Worm (Caenorhabditis elegans) whole organism, young adult: ENCODE results near the gene C27B7.9.

Source experiments
- B0035.1 ChIP-seq: sonication (generic microtip); optimal IDR thresholded peaks from 2 replicates; lab custom pipeline; 2016; ENCODE audit warnings: missing genetic modification characterization, mild to moderate bottlenecking, missing compliant biosample characterization, missing genotype, missing genetic modification reagents
- B0336.3 ChIP-seq: fragments of 200-800 bp; sonication (Bioruptor generic); IDR thresholded peaks from 2 replicates; pipeline ENCODE4 v1.3.6; 2022; ENCODE audit warnings: missing genetic modification characterization, missing compliant biosample characterization
- C06A6.2 ChIP-seq: fragments of 200-800 bp; sonication (Bioruptor generic); conservative IDR thresholded peaks from 2 replicates; pipeline ENCODE4 v1.3.6; 2022; ENCODE audit warnings: missing genetic modification characterization, missing compliant biosample characterization
- C17E4.6 ChIP-seq: fragments of 200-800 bp; sonication (Bioruptor generic); IDR thresholded peaks from 2 replicates; pipeline ENCODE4 v1.3.6; 2022; ENCODE audit warnings: missing genetic modification reagents, missing genetic modification characterization, missing compliant biosample characterization
- D2030.7 ChIP-seq: fragments of 200-800 bp; sonication (Bioruptor generic); IDR thresholded peaks from 2 replicates; pipeline ENCODE4 v1.3.6; 2022; ENCODE audit warnings: missing genetic modification reagents, missing genetic modification characterization, missing compliant biosample characterization
- F22D6.2 ChIP-seq: sonication (generic microtip); optimal IDR thresholded peaks from 2 replicates; lab custom pipeline; 2016; ENCODE audit warnings: mild to moderate bottlenecking, missing genetic modification characterization, missing compliant biosample characterization
- F33H1.4 ChIP-seq: fragments of 200-800 bp; sonication (Bioruptor generic); IDR thresholded peaks from 2 replicates; pipeline ENCODE4 v1.3.6; 2022; ENCODE audit warnings: missing genetic modification reagents, missing genetic modification characterization, missing compliant biosample characterization
- F49E8.2 ChIP-seq: sonication (generic microtip); optimal IDR thresholded peaks from 3 replicates; lab custom pipeline; 2017; ENCODE audit warnings: missing genetic modification characterization, mild to moderate bottlenecking, missing compliant biosample characterization, antibody characterized with exemption, moderate library complexity; ENCODE audit not compliant: insufficient read depth
- K12H6.12 ChIP-seq: fragments of 200-800 bp; sonication (Bioruptor generic); optimal IDR thresholded peaks from 2 replicates; lab custom pipeline; 2018; ENCODE audit warnings: mild to moderate bottlenecking, missing genetic modification characterization, missing compliant biosample characterization
- Y95B8A.8 ChIP-seq: fragments of 200-800 bp; sonication (Bioruptor generic); IDR thresholded peaks from 2 replicates; pipeline ENCODE4 v1.3.6; 2022; ENCODE audit warnings: missing genetic modification reagents, missing genetic modification characterization, missing compliant biosample characterization
- ama-1 ChIP-seq, 3 experiments: fragments of 150-350 bp in 1 of 3; sonication (generic microtip) in 2 of 3; optimal IDR thresholded peaks; 2 replicates each; lab custom pipeline; 2014 to 2018; ENCODE audit warnings: missing biosample characterization in 2 of 3, missing genetic modification characterization in 2 of 3, missing genetic modification reagents in 2 of 3
- aptf-3 ChIP-seq: fragments of 200-800 bp; sonication (Bioruptor generic); IDR thresholded peaks from 2 replicates; pipeline ENCODE4 v1.3.6; 2022; ENCODE audit warnings: missing genetic modification characterization, missing compliant biosample characterization
- attf-5 ChIP-seq: fragments of 200-800 bp; sonication (Bioruptor generic); optimal IDR thresholded peaks from 2 replicates; lab custom pipeline; 2018; ENCODE audit warnings: mild to moderate bottlenecking, missing genetic modification characterization, missing compliant biosample characterization
- bed-1 ChIP-seq: fragments of 200-800 bp; sonication (Bioruptor generic); IDR thresholded peaks from 2 replicates; pipeline ENCODE4 v1.3.6; 2022; ENCODE audit warnings: missing genetic modification reagents, missing genetic modification characterization, missing compliant biosample characterization
- cebp-1 ChIP-seq, 2 experiments: fragments of 200-800 bp in 1 of 2; sonication (Bioruptor generic) in 1 of 2; sonication (generic microtip) in 1 of 2; IDR thresholded peaks in 1 of 2; optimal IDR thresholded peaks in 1 of 2; 2 replicates each; pipeline versions ENCODE4 v1.3.6 to Lab custom; 2017 to 2022; ENCODE audit warnings: missing compliant biosample characterization in 2 of 2, missing genetic modification characterization in 2 of 2, mild to moderate bottlenecking in 1 of 2, missing genetic modification reagents in 1 of 2, moderate library complexity in 1 of 2
- cebp-2 ChIP-seq: fragments of 200-800 bp; sonication (Bioruptor generic); IDR thresholded peaks from 2 replicates; pipeline ENCODE4 v1.3.6; 2022; ENCODE audit warnings: missing genetic modification characterization, missing compliant biosample characterization
- ceh-79 ChIP-seq: sonication (generic microtip); optimal IDR thresholded peaks from 2 replicates; lab custom pipeline; 2017; ENCODE audit warnings: mild to moderate bottlenecking, missing genetic modification characterization, missing compliant biosample characterization
- dox-1 ChIP-seq: fragments of 200-800 bp; sonication (Bioruptor generic); IDR thresholded peaks from 2 replicates; pipeline ENCODE4 v1.3.6; 2022; ENCODE audit warnings: missing genetic modification reagents, missing genetic modification characterization, missing compliant biosample characterization
- dpl-1 ChIP-seq: fragments of 150-350 bp; optimal IDR thresholded peaks from 2 replicates; lab custom pipeline; 2014; ENCODE audit warnings: missing biosample characterization, missing genetic modification reagents, missing genetic modification characterization
- egl-18 ChIP-seq: fragments of 200-800 bp; sonication (Bioruptor generic); IDR thresholded peaks from 2 replicates; pipeline ENCODE4 v1.3.6; 2022; ENCODE audit warnings: missing genetic modification reagents, missing genetic modification characterization, missing compliant biosample characterization
- ekl-4 ChIP-seq: fragments of 200-800 bp; sonication (Bioruptor generic); IDR thresholded peaks from 2 replicates; pipeline ENCODE4 v1.3.6; 2022; ENCODE audit warnings: missing genetic modification reagents, missing genetic modification characterization, missing compliant biosample characterization
- hmg-1.2 ChIP-seq: fragments of 200-800 bp; sonication (Bioruptor generic); IDR thresholded peaks from 2 replicates; pipeline ENCODE4 v1.3.6; 2022; ENCODE audit warnings: missing genetic modification reagents, missing genetic modification characterization, missing compliant biosample characterization
- hmg-20 ChIP-seq: fragments of 200-800 bp; sonication (Bioruptor generic); IDR thresholded peaks from 2 replicates; pipeline ENCODE4 v1.3.6; 2022; ENCODE audit warnings: missing genetic modification reagents, missing genetic modification characterization, missing compliant biosample characterization
- hrde-1 ChIP-seq: sonication (generic microtip); optimal IDR thresholded peaks from 2 replicates; lab custom pipeline; 2016; ENCODE audit warnings: missing genetic modification characterization, mild to moderate bottlenecking, missing compliant biosample characterization, moderate library complexity, missing genotype, missing genetic modification reagents, borderline replicate concordance
- lag-1 ChIP-seq: fragments of 200-800 bp; sonication (Bioruptor generic); IDR thresholded peaks from 2 replicates; pipeline ENCODE4 v1.3.6; 2022; ENCODE audit warnings: missing genetic modification reagents, missing genetic modification characterization, missing compliant biosample characterization
- lin-26 ChIP-seq: fragments of 200-800 bp; sonication (Bioruptor generic); IDR thresholded peaks from 2 replicates; pipeline ENCODE4 v1.3.6; 2022; ENCODE audit warnings: missing genetic modification reagents, missing genetic modification characterization, missing compliant biosample characterization
- lin-40 ChIP-seq: sonication (generic microtip); optimal IDR thresholded peaks from 2 replicates; lab custom pipeline; 2016; ENCODE audit warnings: missing genetic modification characterization, mild to moderate bottlenecking, missing compliant biosample characterization, missing genotype, missing genetic modification reagents
- lin-54 ChIP-seq: fragments of 200-800 bp; sonication (Bioruptor generic); optimal IDR thresholded peaks from 2 replicates; lab custom pipeline; 2018; ENCODE audit warnings: mild to moderate bottlenecking, missing genetic modification characterization, missing compliant biosample characterization
- lir-1 ChIP-seq: fragments of 200-800 bp; sonication (Bioruptor generic); conservative IDR thresholded peaks from 2 replicates; pipeline ENCODE4 v1.3.6; 2022; ENCODE audit warnings: missing genetic modification reagents, missing genetic modification characterization, missing compliant biosample characterization
- lsl-1 ChIP-seq: fragments of 200-800 bp; sonication (Bioruptor generic); optimal IDR thresholded peaks from 2 replicates; lab custom pipeline; 2018; ENCODE audit warnings: mild to moderate bottlenecking, missing genetic modification characterization, moderate library complexity, missing compliant biosample characterization
- madf-10 ChIP-seq: sonication (generic microtip); optimal IDR thresholded peaks from 2 replicates; lab custom pipeline; 2016; ENCODE audit warnings: mild to moderate bottlenecking, missing genetic modification characterization, missing compliant biosample characterization
- madf-6 ChIP-seq: fragments of 200-800 bp; sonication (Bioruptor generic); IDR thresholded peaks from 2 replicates; pipeline ENCODE4 v1.3.6; 2022; ENCODE audit warnings: missing genetic modification reagents, missing genetic modification characterization, missing compliant biosample characterization
- mes-4 ChIP-seq: sonication (generic microtip); optimal IDR thresholded peaks from 2 replicates; lab custom pipeline; 2016; ENCODE audit warnings: missing genotype, missing genetic modification characterization, missing compliant biosample characterization
- nfya-2 ChIP-seq: fragments of 200-800 bp; sonication (Bioruptor generic); IDR thresholded peaks from 2 replicates; pipeline ENCODE4 v1.3.6; 2022; ENCODE audit warnings: missing genetic modification reagents, missing genetic modification characterization, missing compliant biosample characterization
- nfyb-1 ChIP-seq: fragments of 200-800 bp; sonication (Bioruptor generic); IDR thresholded peaks from 2 replicates; pipeline ENCODE4 v1.3.6; 2022; ENCODE audit warnings: missing genetic modification reagents, missing genetic modification characterization, missing compliant biosample characterization
- nhr-80 ChIP-seq: sonication (generic microtip); optimal IDR thresholded peaks from 2 replicates; lab custom pipeline; 2016; ENCODE audit warnings: missing genetic modification characterization, missing compliant biosample characterization
- repo-1 ChIP-seq: sonication (generic microtip); optimal IDR thresholded peaks from 2 replicates; lab custom pipeline; 2017; ENCODE audit warnings: mild to moderate bottlenecking, missing genetic modification characterization, missing compliant biosample characterization
- snpc-1.3 ChIP-seq: sonication (generic microtip); optimal IDR thresholded peaks from 2 replicates; lab custom pipeline; 2017; ENCODE audit warnings: missing genetic modification characterization, mild to moderate bottlenecking, missing compliant biosample characterization, antibody characterized with exemption, moderate library complexity, missing genotype, missing genetic modification reagents; ENCODE audit not compliant: insufficient read depth
- snpc-3.4 ChIP-seq: sonication (generic microtip); optimal IDR thresholded peaks from 2 replicates; lab custom pipeline; 2017; ENCODE audit warnings: missing genetic modification characterization, mild to moderate bottlenecking, missing compliant biosample characterization, antibody characterized with exemption, moderate library complexity, missing genotype, missing genetic modification reagents
- tbp1 ChIP-seq: fragments of 200-800 bp; sonication (Bioruptor generic); optimal IDR thresholded peaks from 2 replicates; lab custom pipeline; 2018; ENCODE audit warnings: mild to moderate bottlenecking, missing genetic modification characterization, missing compliant biosample characterization
- tlf-1 ChIP-seq: fragments of 200-800 bp; sonication (Bioruptor generic); optimal IDR thresholded peaks from 2 replicates; lab custom pipeline; 2018; ENCODE audit warnings: mild to moderate bottlenecking, missing genetic modification characterization, missing compliant biosample characterization
- ztf-18 ChIP-seq: sonication (generic microtip); optimal IDR thresholded peaks from 2 replicates; lab custom pipeline; 2016; ENCODE audit warnings: missing genotype, mild to moderate bottlenecking, missing genetic modification characterization, missing compliant biosample characterization
- ztf-26 ChIP-seq: sonication (generic microtip); optimal IDR thresholded peaks from 2 replicates; lab custom pipeline; 2017; ENCODE audit warnings: missing genetic modification characterization, missing compliant biosample characterization
- ztf-6 ChIP-seq: fragments of 200-800 bp; sonication (Bioruptor generic); IDR thresholded peaks from 2 replicates; pipeline ENCODE4 v1.3.6; 2022; ENCODE audit warnings: missing genetic modification reagents, missing genetic modification characterization, missing compliant biosample characterization

Gene C27B7.9

DNA sequence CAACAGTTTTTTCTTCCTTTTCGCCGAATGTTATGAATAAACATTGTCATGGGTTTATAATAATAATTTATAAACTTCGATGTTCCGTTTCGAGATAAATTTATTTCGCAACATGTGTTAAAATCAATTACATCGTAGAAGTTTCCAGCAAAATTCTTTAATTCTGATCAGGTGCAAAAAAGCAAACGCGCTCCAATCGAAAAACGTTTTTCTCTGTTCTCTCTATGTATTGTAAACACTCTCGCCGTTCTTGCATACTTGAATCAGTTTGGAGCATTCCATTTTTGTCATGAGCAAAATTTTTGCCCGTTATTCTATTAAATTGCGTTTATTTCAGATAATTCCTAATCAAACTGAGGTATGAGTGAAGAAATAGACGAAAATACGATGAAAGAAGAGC lies 22.2 kb downstream of the C27B7.9 start, which contains the start of gene rad-54.L2 (continued):
- TF ChIP-seq hrde-1: peak; percentile 30
- TF ChIP-seq attf-5 (GFP tag; lab: Kevin White, UChicago): peak; percentile 78
- TF ChIP-seq lin-54: peak; percentile 37

DNA sequence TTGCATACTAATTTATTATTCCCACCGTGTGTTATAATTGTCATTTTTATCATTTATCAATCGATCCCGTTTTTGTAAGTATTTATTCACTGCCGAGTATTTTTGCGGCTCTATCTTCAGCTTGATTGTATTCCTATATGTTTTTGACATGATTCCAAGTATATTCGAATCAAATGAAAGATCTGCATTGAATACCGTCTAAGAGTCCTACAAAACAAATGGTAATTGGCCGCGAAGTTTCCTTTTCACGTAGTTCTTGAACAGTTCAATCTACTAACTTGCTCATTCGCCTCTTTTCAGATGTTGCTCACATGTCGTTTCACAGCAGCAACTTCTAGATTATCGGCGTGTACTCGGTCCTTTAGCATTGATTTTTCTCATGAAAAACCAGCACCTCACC lies 23.4 kb downstream of the C27B7.9 start, which contains the start of gene C27B7.2:
Gene C27B7.2 (plus strand): TSS at position 301 of the 400 bp plus-strand sequence.
- no peak for TF ChIP-seq F22D6.2 (tag; lab: Kevin White, UChicago)
- TF ChIP-seq C17E4.6 (GFP tag; lab: Robert Waterston, UW): no peak
- TF ChIP-seq lir-1 (GFP tag; lab: Robert Waterston, UW): no peak
- no peak for TF ChIP-seq madf-10 (tag; lab: Kevin White, UChicago)
- peak; percentile 29; the same call in 1 of the 2 replicates for TF ChIP-seq madf-6 (GFP tag; lab: Robert Waterston, UW)
- TF ChIP-seq egl-18: no peak
- no peak for TF ChIP-seq F49E8.2 (tag; lab: Kevin White, UChicago)
- 0 out of 2 replicates have a peak, but pooled peaks have one; percentile 9 for TF ChIP-seq lin-26 (GFP tag; lab: Robert Waterston, UW)
- TF ChIP-seq nfya-2: no peak
- TF ChIP-seq Y95B8A.8 (GFP tag; lab: Robert Waterston, UW): 0 out of 2 replicates have a peak, but pooled peaks have one; percentile 21

DNA sequence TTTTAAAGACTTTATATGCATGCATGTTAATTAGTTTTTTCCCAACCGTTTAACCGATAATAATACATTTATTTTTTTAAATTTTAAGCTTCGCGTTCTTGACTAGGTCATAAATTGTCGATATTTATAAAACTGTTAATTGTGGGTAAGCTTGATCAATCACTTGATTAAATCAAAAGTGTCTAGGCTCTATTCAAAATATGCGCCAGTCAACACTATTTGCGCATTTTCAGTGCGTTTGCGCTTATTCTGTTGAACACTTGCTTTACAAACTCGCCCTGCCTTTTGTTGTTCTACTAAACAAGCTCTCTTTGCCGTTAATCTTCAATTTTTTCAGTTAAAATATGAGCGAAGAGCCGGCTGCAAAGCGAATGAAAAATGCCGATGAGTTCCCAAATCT lies 24.8 kb downstream of the C27B7.9 start, which contains the start of gene spr-2:
Gene spr-2 (plus strand): TSS at position 332 of the 400 bp plus-strand sequence.
- no peak for TF ChIP-seq snpc-1.3 (tag; lab: Kevin White, UChicago)
- peak; percentile 31 for TF ChIP-seq mes-4
- 0 out of 2 replicates have a peak, but pooled peaks have one; percentile 47 for TF ChIP-seq Y95B8A.8 (GFP tag; lab: Robert Waterston, UW)
- peak; percentile 36; the same call in 1 of the 2 replicates for TF ChIP-seq madf-6 (GFP tag; lab: Robert Waterston, UW)
- peak; percentile 30 for TF ChIP-seq repo-1 (tag; lab: Kevin White, UChicago)
- peak; percentile 56 for TF ChIP-seq hrde-1
- TF ChIP-seq ekl-4 (GFP tag; lab: Robert Waterston, UW): 0 out of 2 replicates have a peak, but pooled peaks have one; percentile 13
- TF ChIP-seq ztf-18 (tag; lab: Kevin White, UChicago): peak; percentile 92
- peak; percentile 54; the same call in 1 of the 2 replicates for TF ChIP-seq nfyb-1 (GFP tag; lab: Robert Waterston, UW)
- TF ChIP-seq tbp1 (GFP tag; lab: Kevin White, UChicago): no peak
- no peak for TF ChIP-seq cebp-1 (GFP tag; IDR thresholded peaks at IDR 0.05; lab: Robert Waterston, UW)
- peak; percentile 43 for TF ChIP-seq cebp-1 (tag; optimal IDR thresholded peaks at IDR 0.05; lab: Kevin White, UChicago)
- no peak for TF ChIP-seq ztf-6 (GFP tag; lab: Robert Waterston, UW)
- TF ChIP-seq lin-40 (tag; lab: Kevin White, UChicago): peak; percentile 55
- no peak for TF ChIP-seq lag-1
- TF ChIP-seq lsl-1 (GFP tag; lab: Kevin White, UChicago): peak; percentile 42
- TF ChIP-seq K12H6.12: peak; percentile 54
- TF ChIP-seq bed-1 (GFP tag; lab: Robert Waterston, UW): no peak
- TF ChIP-seq D2030.7 (GFP tag; lab: Robert Waterston, UW): peak; percentile 10; the same call in 1 of the 2 replicates
- TF ChIP-seq snpc-3.4 (tag; lab: Kevin White, UChicago): no peak
- peak; percentile 55 for TF ChIP-seq dox-1 (GFP tag; lab: Robert Waterston, UW)
- no peak for TF ChIP-seq hmg-20
- TF ChIP-seq cebp-2 (GFP tag; lab: Robert Waterston, UW): no peak
- TF ChIP-seq tlf-1 (GFP tag; lab: Kevin White, UChicago): peak; percentile 10
- peak; percentile 42 for TF ChIP-seq dpl-1 (GFP tag; lab: Kevin White, UChicago)
- no peak for TF ChIP-seq ama-1 (optimal IDR thresholded peaks at IDR 0.05; lab: Kevin White, UChicago)
- TF ChIP-seq ama-1 (GFP tag; optimal IDR thresholded peaks at IDR 0.05; lab: Kevin White, UChicago): no peak
- no peak for TF ChIP-seq ceh-79 (tag; lab: Kevin White, UChicago)
- TF ChIP-seq C06A6.2 (GFP tag; lab: Robert Waterston, UW): no peak
- no peak for TF ChIP-seq B0035.1
- peak; percentile 52 for TF ChIP-seq nhr-80 (tag; lab: Kevin White, UChicago)
- peak; percentile 49 for TF ChIP-seq B0336.3 (GFP tag; lab: Robert Waterston, UW)
- TF ChIP-seq hmg-1.2: no peak
- TF ChIP-seq aptf-3 (GFP tag; lab: Robert Waterston, UW): 0 out of 2 replicates have a peak, but pooled peaks have one; percentile 53
- no peak for TF ChIP-seq F33H1.4 (GFP tag; lab: Robert Waterston, UW)
- TF ChIP-seq ztf-26 (tag; lab: Kevin White, UChicago): no peak
